Fruit fly (Drosophila melanogaster) whole organism, wandering third instar larva: ENCODE measurements around the gene CG17597.

Experiments
- Abd-B ChIP-seq: fragments of >200 bp; optimal IDR thresholded peaks from 2 replicates; lab custom pipeline; 2017; ENCODE audit warnings: missing biosample characterization, missing genetic modification characterization
- CG9705 ChIP-seq: fragments of 200-800 bp; sonication (Bioruptor generic); optimal IDR thresholded peaks from 2 replicates; lab custom pipeline; 2018; ENCODE audit warnings: missing biosample characterization, mild to moderate bottlenecking, missing genetic modification characterization
- Dfd ChIP-seq: fragments of >200 bp; optimal IDR thresholded peaks from 2 replicates; lab custom pipeline; 2017; ENCODE audit warnings: missing biosample characterization, missing genetic modification characterization
- Dif ChIP-seq: fragments of 200-275, 200-300 bp; sonication (Bioruptor generic); optimal IDR thresholded peaks from 2 replicates; lab custom pipeline; 2018; ENCODE audit warnings: missing biosample characterization, missing genetic modification characterization; ENCODE audit not compliant: partially characterized antibody
- GATAd ChIP-seq: sonication (Bioruptor generic); optimal IDR thresholded peaks from 2 replicates; lab custom pipeline; 2016; ENCODE audit warnings: missing biosample characterization, missing genetic modification characterization
- HLH106 ChIP-seq: fragments of 200-800 bp; optimal IDR thresholded peaks from 3 replicates; lab custom pipeline; 2019; ENCODE audit warnings: missing biosample characterization, mild to moderate bottlenecking, missing genetic modification characterization, moderate library complexity
- Hnf4 ChIP-seq: fragments of 200-800 bp; sonication (Bioruptor generic); optimal IDR thresholded peaks from 2 replicates; lab custom pipeline; 2016; ENCODE audit warnings: missing biosample characterization, mild to moderate bottlenecking, missing genetic modification characterization
- Hr78 ChIP-seq: fragments of >200 bp; optimal IDR thresholded peaks from 2 replicates; lab custom pipeline; 2017; ENCODE audit warnings: missing biosample characterization, missing genetic modification characterization
- Hr83 ChIP-seq: fragments of 200-300 bp; sonication (Bioruptor generic); optimal IDR thresholded peaks from 2 replicates; lab custom pipeline; 2016; ENCODE audit warnings: missing biosample characterization, mild to moderate bottlenecking, missing genetic modification characterization, moderate library complexity; ENCODE audit not compliant: poor library complexity, severe bottlenecking
- Jra ChIP-seq: sonication (Bioruptor generic); optimal IDR thresholded peaks from 2 replicates; lab custom pipeline; 2016; ENCODE audit warnings: missing biosample characterization, missing genetic modification characterization
- Myc ChIP-seq: fragments of >200 bp; optimal IDR thresholded peaks from 2 replicates; lab custom pipeline; 2017
- OdsH ChIP-seq: fragments of 200-800 bp; sonication (Bioruptor generic); optimal IDR thresholded peaks from 2 replicates; lab custom pipeline; 2016; ENCODE audit warnings: missing biosample characterization, mild to moderate bottlenecking, missing genetic modification characterization
- Rel ChIP-seq, 2 experiments: fragments of 200-800 bp; sonication (Bioruptor generic) in 1 of 2; optimal IDR thresholded peaks; 2 replicates in 1 of 2; 3 replicates in 1 of 2; lab custom pipeline; 2016 to 2019; ENCODE audit warnings: mild to moderate bottlenecking in 2 of 2, missing biosample characterization in 2 of 2, missing genetic modification characterization in 2 of 2, moderate library complexity in 1 of 2
- Sp1 ChIP-seq: fragments of 200-800 bp; sonication (Bioruptor generic); optimal IDR thresholded peaks from 3 replicates; lab custom pipeline; 2019; ENCODE audit warnings: missing biosample characterization, mild to moderate bottlenecking, missing genetic modification characterization, moderate library complexity
- br ChIP-seq: fragments of 200-800 bp; sonication (Bioruptor generic); optimal IDR thresholded peaks from 2 replicates; lab custom pipeline; 2016; ENCODE audit warnings: missing biosample characterization, missing genetic modification characterization
- brk ChIP-seq: fragments of 200-800 bp; sonication (Bioruptor generic); optimal IDR thresholded peaks from 2 replicates; lab custom pipeline; 2016; ENCODE audit warnings: missing biosample characterization, mild to moderate bottlenecking, missing genetic modification characterization
- dmrt93B ChIP-seq: fragments of 200-800 bp; sonication (Bioruptor generic); optimal IDR thresholded peaks from 2 replicates; lab custom pipeline; 2018; ENCODE audit warnings: missing biosample characterization, mild to moderate bottlenecking, missing genetic modification characterization
- dsf ChIP-seq: sonication (Bioruptor generic); optimal IDR thresholded peaks from 2 replicates; lab custom pipeline; 2016; ENCODE audit warnings: missing biosample characterization, missing genetic modification characterization, borderline replicate concordance
- ey ChIP-seq: fragments of 200-800 bp; sonication (Bioruptor generic); optimal IDR thresholded peaks from 2 replicates; lab custom pipeline; 2016; ENCODE audit warnings: missing biosample characterization, missing genetic modification characterization
- foxo ChIP-seq, 2 experiments: fragments of 200-800 bp; sonication (Bioruptor generic); optimal IDR thresholded peaks; 2 replicates in 1 of 2; 3 replicates in 1 of 2; lab custom pipeline; 2016 to 2017; ENCODE audit warnings: missing biosample characterization in 2 of 2, missing genetic modification characterization in 2 of 2
- fru ChIP-seq: fragments of 200-800 bp; sonication (Bioruptor generic); optimal IDR thresholded peaks from 3 replicates; lab custom pipeline; 2016; ENCODE audit warnings: missing biosample characterization, mild to moderate bottlenecking, missing genetic modification characterization
- h ChIP-seq: fragments of 200-800 bp; sonication (Bioruptor generic); optimal IDR thresholded peaks from 3 replicates; lab custom pipeline; 2016; ENCODE audit warnings: missing biosample characterization, mild to moderate bottlenecking, missing genetic modification characterization
- jim ChIP-seq: fragments of 175-275, 200-325 bp; sonication (Bioruptor generic); optimal IDR thresholded peaks from 2 replicates; lab custom pipeline; 2016; ENCODE audit warnings: missing biosample characterization, mild to moderate bottlenecking, missing genetic modification characterization
- lola ChIP-seq: fragments of >200 bp; optimal IDR thresholded peaks from 2 replicates; lab custom pipeline; 2017; ENCODE audit warnings: missing biosample characterization, missing genetic modification characterization
- pan ChIP-seq: fragments of >200 bp; optimal IDR thresholded peaks from 2 replicates; lab custom pipeline; 2017
- psq ChIP-seq: fragments of 200-800 bp; sonication (Bioruptor generic); optimal IDR thresholded peaks from 3 replicates; lab custom pipeline; 2017; ENCODE audit warnings: missing biosample characterization, mild to moderate bottlenecking, missing genetic modification characterization, moderate library complexity
- rgr ChIP-seq: fragments of 200-800 bp; sonication (Bioruptor generic); optimal IDR thresholded peaks from 3 replicates; lab custom pipeline; 2016; ENCODE audit warnings: missing biosample characterization, mild to moderate bottlenecking, missing genetic modification characterization
- sage ChIP-seq: fragments of 200-800 bp; sonication (Bioruptor generic); optimal IDR thresholded peaks from 2 replicates; lab custom pipeline; 2016; ENCODE audit warnings: missing biosample characterization, mild to moderate bottlenecking, missing genetic modification characterization
- sv ChIP-seq: fragments of 200-800 bp; sonication (Bioruptor generic); optimal IDR thresholded peaks from 3 replicates; lab custom pipeline; 2016; ENCODE audit warnings: missing biosample characterization, missing genetic modification characterization
- usp ChIP-seq: fragments of >200 bp; optimal IDR thresholded peaks from 2 replicates; lab custom pipeline; 2017; ENCODE audit warnings: missing biosample characterization, missing genetic modification characterization

The CG17597 gene

DNA sequence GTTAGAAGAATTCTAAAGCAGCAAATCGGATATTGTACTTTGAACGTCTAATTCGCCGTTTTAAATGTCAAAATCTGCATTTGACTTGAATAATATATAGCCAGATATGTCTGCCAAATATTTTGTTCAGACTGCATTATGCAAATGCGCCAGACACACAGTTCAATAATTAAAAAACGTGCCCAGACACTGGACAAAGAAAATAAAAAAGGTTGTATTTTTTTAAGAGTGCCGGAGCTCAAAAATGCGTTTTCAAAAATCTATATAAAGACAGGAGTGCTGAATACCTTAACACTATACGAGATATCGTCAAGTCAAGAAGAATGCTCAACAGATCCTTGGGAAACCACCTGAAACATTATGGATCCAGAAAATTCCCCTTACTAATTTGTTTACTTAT is 18.6 kb downstream of the CG17597 start, which contains the start of the genes CG17325 and CG42305:
TSS of gene CG17325 (plus strand) at position 301 of the 400 bp plus-strand sequence.
TSS of gene CG42305 (plus strand) at position 301 of the 400 bp plus-strand sequence.
- TF ChIP-seq dmrt93B (GFP tag; lab: Kevin White, UChicago) = no peak
- TF ChIP-seq Hnf4 = no peak
- TF ChIP-seq fru (GFP tag; lab: Kevin White, UChicago) = no peak
- no peak for TF ChIP-seq h (GFP tag; lab: Kevin White, UChicago)
- TF ChIP-seq ey (GFP tag; lab: Kevin White, UChicago) = no peak
- no peak for TF ChIP-seq dsf (GFP tag; lab: Kevin White, UChicago)
- no peak for TF ChIP-seq foxo (GFP tag; optimal IDR thresholded peaks at IDR 0.05; lab: Kevin White, UChicago)
- TF ChIP-seq HLH106 (tag; lab: Kevin White, UChicago) = no peak
- no peak for TF ChIP-seq sv (GFP tag; lab: Kevin White, UChicago)
- TF ChIP-seq jim (GFP tag; lab: Kevin White, UChicago) = no peak
- TF ChIP-seq Abd-B (GFP tag; lab: Kevin White, UChicago) = no peak
- TF ChIP-seq Hr83 (GFP tag; lab: Kevin White, UChicago) = no peak
- no peak for TF ChIP-seq br (GFP tag; lab: Kevin White, UChicago)

dm6 chr2L:18810960-18811642 is 19.9 kb downstream of the CG17597 start, which contains the start of the genes CG10570 and CG42502:
Gene CG10570 (minus strand): TSS chr2L:18811252.
Gene CG42502 (minus strand): TSS chr2L:18811252.
- TF ChIP-seq Hr83 (GFP tag; lab: Kevin White, UChicago) = no peak
- TF ChIP-seq HLH106 (tag; lab: Kevin White, UChicago) = peak; percentile 41
- peak; percentile 2 for TF ChIP-seq Dif
- TF ChIP-seq pan (lab: Kevin White, UChicago) = peak; percentile 34
- TF ChIP-seq Sp1 (GFP tag; lab: Kevin White, UChicago) = peak; percentile 27

DNA sequence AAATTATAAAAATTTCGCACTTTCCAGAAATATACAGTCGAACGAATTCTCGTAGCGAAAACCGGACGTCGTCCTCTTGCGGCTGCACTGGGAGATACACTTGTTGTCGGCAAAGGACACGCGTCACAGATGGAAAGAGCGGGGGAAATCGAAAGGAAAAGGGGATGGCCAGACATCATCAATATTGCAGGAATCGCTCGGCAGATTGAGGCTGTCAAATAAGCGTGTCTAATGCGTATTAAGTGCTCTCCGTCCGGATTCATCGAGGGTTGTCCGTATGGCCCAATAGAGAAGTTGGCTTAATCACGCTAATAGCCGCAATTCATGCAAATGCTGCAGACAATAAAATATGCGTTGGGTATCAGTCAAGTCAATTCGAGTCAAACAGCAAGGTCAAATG is 21.5 kb downstream of the CG17597 start:
- TF ChIP-seq Myc (lab: Kevin White, UChicago) (no peak), Hr78 (GFP tag; lab: Kevin White, UChicago) (no peak), GATAd (no peak), rgr (GFP tag; lab: Kevin White, UChicago) (no peak), OdsH (GFP tag; lab: Kevin White, UChicago) (no peak)

DNA sequence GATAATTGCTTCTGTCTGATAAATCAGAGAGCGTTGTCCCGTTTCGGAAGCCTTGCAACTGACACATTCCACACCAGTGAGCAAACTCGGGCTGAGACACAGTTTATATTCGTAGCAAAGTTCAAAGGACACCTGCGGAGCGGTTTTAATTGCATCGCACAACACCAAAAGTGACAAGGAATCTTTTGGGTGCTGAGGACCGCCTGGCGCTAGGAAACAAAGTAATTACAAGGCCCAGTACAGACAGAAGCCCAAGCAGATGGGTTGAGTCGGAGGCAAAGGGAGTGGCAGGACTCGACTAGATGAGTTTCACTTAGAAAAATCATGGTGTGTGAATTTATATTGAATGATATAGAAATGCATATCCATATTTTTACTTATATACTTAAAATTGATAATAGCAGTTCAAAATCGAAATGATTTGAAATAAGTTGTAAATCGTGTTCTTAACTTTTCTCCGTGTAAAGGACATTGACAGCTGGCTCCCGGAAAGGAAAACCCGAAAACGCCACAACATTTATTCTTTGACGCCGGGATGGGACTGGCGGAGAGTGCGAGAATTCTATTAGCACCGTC is 22.1 kb downstream of the CG17597 start:
- TF ChIP-seq Dfd = no peak
- TF ChIP-seq dmrt93B (GFP tag; lab: Kevin White, UChicago) = no peak
- no peak for TF ChIP-seq Jra (GFP tag; lab: Kevin White, UChicago)
- TF ChIP-seq CG9705 (GFP tag; lab: Kevin White, UChicago) = no peak
- no peak for TF ChIP-seq brk (GFP tag; lab: Kevin White, UChicago)
- no peak for TF ChIP-seq Rel (GFP tag; optimal IDR thresholded peaks at IDR 0.05; lab: Kevin White, UChicago)
- no peak for TF ChIP-seq Rel (tag; optimal IDR thresholded peaks at IDR 0.05; lab: Kevin White, UChicago)
- no peak for TF ChIP-seq psq
- no peak for TF ChIP-seq usp (GFP tag; lab: Kevin White, UChicago)
- no peak for TF ChIP-seq Sp1 (GFP tag; lab: Kevin White, UChicago)
- no peak for TF ChIP-seq lola
- TF ChIP-seq sage (GFP tag; lab: Kevin White, UChicago) = no peak
- TF ChIP-seq Hr78 (GFP tag; lab: Kevin White, UChicago) = no peak
- no peak for TF ChIP-seq foxo (GFP tag; optimal IDR thresholded peaks at IDR 0.05; lab: Kevin White, UChicago)
- no peak for TF ChIP-seq sv (GFP tag; lab: Kevin White, UChicago)
- TF ChIP-seq, all 38 proteins: peak for 0
